Worm (Caenorhabditis elegans) whole organism, L2 larva: Measurements from ENCODE around the gene acp-4.

Source experiments
- aly-2 ChIP-seq: fragments of 150-350 bp; optimal IDR thresholded peaks from 2 replicates; lab custom pipeline; 2014; ENCODE audit warnings: missing biosample characterization, missing genetic modification characterization
- egl-27 ChIP-seq: sonication (generic microtip); optimal IDR thresholded peaks from 3 replicates; lab custom pipeline; 2017; ENCODE audit warnings: missing biosample characterization, missing genetic modification reagents, missing genetic modification characterization
- snpc-4 ChIP-seq: fragments of 150-350 bp; optimal IDR thresholded peaks from 2 replicates; lab custom pipeline; 2014; ENCODE audit warnings: missing biosample characterization, missing genetic modification characterization

DNA sequence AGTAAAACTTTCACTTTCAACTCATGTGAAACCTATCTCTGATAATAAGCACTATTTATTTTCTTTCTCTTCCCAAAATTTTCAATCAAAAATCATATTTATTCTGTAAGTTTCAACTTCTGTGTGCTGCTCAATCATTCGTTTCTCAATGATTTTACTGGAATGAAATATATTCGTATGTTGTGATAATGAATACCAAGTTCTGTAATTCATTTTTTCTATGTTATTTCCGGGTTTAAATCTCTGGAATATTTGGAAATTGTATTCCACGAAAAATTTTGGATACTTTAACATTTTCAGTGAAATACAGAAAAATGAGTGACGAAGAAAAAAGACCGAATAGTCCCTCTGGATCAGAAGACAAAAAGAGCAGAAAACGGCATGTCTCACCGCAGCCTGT lies 32.9 kb upstream of the acp-4 start, which contains the start of gene M05D6.2:
- TF ChIP-seq snpc-4 (tag; lab: Kevin White, UChicago) (no peak), aly-2 (tag; lab: Kevin White, UChicago) (no peak), egl-27 (tag; lab: Kevin White, UChicago) (no peak)
